Worm (Caenorhabditis elegans) whole organism, early embryonic: ENCODE results near the gene F59A1.18.

Experiments
- B0310.2 ChIP-seq: sonication (generic microtip); optimal IDR thresholded peaks from 2 replicates; lab custom pipeline; 2016; ENCODE audit warnings: mild to moderate bottlenecking, missing genetic modification characterization, missing compliant biosample characterization
- F13C5.2 ChIP-seq: sonication (generic microtip); optimal IDR thresholded peaks from 2 replicates; lab custom pipeline; 2017; ENCODE audit warnings: mild to moderate bottlenecking, missing genetic modification characterization, inconsistent platforms, missing compliant biosample characterization
- aly-1 ChIP-seq: sonication (generic microtip); optimal IDR thresholded peaks from 2 replicates; lab custom pipeline; 2016; ENCODE audit warnings: missing genetic modification characterization, missing compliant biosample characterization
- ama-1 ChIP-seq: fragments of 150-350 bp; optimal IDR thresholded peaks from 2 replicates; lab custom pipeline; 2014
- ceh-13 ChIP-seq: fragments of 200-800 bp; sonication (Bioruptor generic); optimal IDR thresholded peaks from 2 replicates; lab custom pipeline; 2018; ENCODE audit warnings: mild to moderate bottlenecking, missing genetic modification characterization, missing compliant biosample characterization
- ceh-36 ChIP-seq: sonication (generic microtip); optimal IDR thresholded peaks from 2 replicates; lab custom pipeline; 2016; ENCODE audit warnings: missing genetic modification characterization, inconsistent platforms, missing compliant biosample characterization
- ets-7 ChIP-seq: sonication (generic microtip); optimal IDR thresholded peaks from 2 replicates; lab custom pipeline; 2016; ENCODE audit warnings: missing genotype, missing genetic modification characterization, missing compliant biosample characterization
- flt-1 ChIP-seq: fragments of 200-800 bp; sonication (Bioruptor generic); IDR thresholded peaks from 2 replicates; pipeline ENCODE4 v1.3.6; 2022; ENCODE audit warnings: missing genetic modification characterization, missing compliant biosample characterization
- hmbx-1 ChIP-seq: sonication (generic microtip); optimal IDR thresholded peaks from 2 replicates; lab custom pipeline; 2016; ENCODE audit warnings: mild to moderate bottlenecking, missing genetic modification characterization, missing compliant biosample characterization
- hmg-4 ChIP-seq: fragments of 200-800 bp; sonication (Bioruptor generic); optimal IDR thresholded peaks from 2 replicates; lab custom pipeline; 2018; ENCODE audit warnings: mild to moderate bottlenecking, missing genetic modification characterization, missing compliant biosample characterization
- hnd-1 ChIP-seq: sonication (generic microtip); optimal IDR thresholded peaks from 2 replicates; lab custom pipeline; 2016; ENCODE audit warnings: missing genetic modification characterization, missing compliant biosample characterization
- pes-1 ChIP-seq: fragments of 200-800 bp; sonication (Bioruptor generic); IDR thresholded peaks from 2 replicates; pipeline ENCODE4 v1.3.6; 2022; ENCODE audit warnings: missing genetic modification reagents, missing genetic modification characterization, missing compliant biosample characterization
- scrt-1 ChIP-seq: fragments of 200-800 bp; sonication (Bioruptor generic); IDR thresholded peaks from 2 replicates; pipeline ENCODE4 v1.3.6; 2022; ENCODE audit warnings: missing genetic modification characterization, missing compliant biosample characterization
- sea-1 ChIP-seq: fragments of 200-800 bp; sonication (Bioruptor generic); conservative IDR thresholded peaks from 2 replicates; pipeline ENCODE4 v1.3.6; 2022; ENCODE audit warnings: missing genetic modification characterization, missing compliant biosample characterization
- tbx-11 ChIP-seq: fragments of 200-800 bp; sonication (Bioruptor generic); IDR thresholded peaks from 2 replicates; pipeline ENCODE4 v1.3.6; 2022; ENCODE audit warnings: missing genetic modification characterization, missing compliant biosample characterization
- tbx-37 ChIP-seq: fragments of 200-800 bp; sonication (Bioruptor generic); conservative IDR thresholded peaks from 2 replicates; pipeline ENCODE4 v1.3.6; 2022; ENCODE audit warnings: missing genetic modification reagents, missing genetic modification characterization, missing compliant biosample characterization
- tra-4 ChIP-seq: sonication (generic microtip); optimal IDR thresholded peaks from 2 replicates; lab custom pipeline; 2017; ENCODE audit warnings: missing genetic modification characterization, missing compliant biosample characterization

F59A1.18 gene

DNA sequence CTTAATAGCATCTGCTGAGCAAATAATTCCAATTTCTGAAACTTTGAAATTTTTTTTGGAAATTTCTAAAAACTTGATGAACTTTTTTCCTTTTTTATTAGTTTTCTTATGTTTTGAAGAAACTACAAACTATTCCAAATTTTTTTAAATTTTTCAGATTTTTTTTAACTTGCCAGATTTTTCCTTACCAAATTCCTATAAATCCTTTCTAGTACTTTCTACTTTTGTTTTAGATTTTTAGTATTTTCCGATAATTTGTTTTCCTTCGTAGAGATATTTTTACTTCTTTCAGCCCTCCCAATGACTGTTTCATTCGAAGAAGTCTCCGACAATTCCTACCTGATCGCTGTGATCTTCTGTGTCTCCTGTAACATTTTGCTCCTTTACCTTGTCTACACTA, 31.9 kb upstream of the F59A1.18 start, which contains the start of gene str-77:
TSS of gene str-77 (plus strand) at position 301 of the 400 bp plus-strand sequence.
- TF ChIP-seq sea-1 (GFP tag; lab: Robert Waterston, UW) (no peak), flt-1 (GFP tag; lab: Robert Waterston, UW) (no peak), tbx-11 (no peak), scrt-1 (GFP tag; lab: Robert Waterston, UW) (no peak)

DNA sequence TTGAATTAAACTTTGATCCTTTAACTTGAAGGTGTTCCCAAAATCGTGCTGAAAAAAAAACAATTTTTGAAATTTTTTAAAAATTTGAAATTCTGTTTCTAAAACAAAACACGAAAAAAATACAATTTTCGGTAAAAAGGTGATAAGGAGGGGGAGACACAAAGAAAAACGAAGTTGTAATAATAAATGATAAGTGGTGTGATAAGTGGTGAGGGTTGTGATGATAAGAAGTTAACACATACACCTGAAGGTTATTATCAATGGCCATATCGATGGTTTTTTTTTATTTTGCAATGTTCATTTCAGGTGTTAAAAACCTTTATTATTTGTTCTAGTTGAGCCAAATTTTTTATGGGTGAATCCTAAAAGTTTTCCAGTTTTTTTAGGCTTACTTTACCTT, 27.6 kb upstream of the F59A1.18 start, which contains the start of gene twk-33:
TSS of gene twk-33 (minus strand) at position 48 of the 400 bp plus-strand sequence.
- TF ChIP-seq hnd-1 (tag; lab: Kevin White, UChicago) (no peak), ceh-13 (no peak), tbx-37 (GFP tag; lab: Robert Waterston, UW) (no peak)

DNA sequence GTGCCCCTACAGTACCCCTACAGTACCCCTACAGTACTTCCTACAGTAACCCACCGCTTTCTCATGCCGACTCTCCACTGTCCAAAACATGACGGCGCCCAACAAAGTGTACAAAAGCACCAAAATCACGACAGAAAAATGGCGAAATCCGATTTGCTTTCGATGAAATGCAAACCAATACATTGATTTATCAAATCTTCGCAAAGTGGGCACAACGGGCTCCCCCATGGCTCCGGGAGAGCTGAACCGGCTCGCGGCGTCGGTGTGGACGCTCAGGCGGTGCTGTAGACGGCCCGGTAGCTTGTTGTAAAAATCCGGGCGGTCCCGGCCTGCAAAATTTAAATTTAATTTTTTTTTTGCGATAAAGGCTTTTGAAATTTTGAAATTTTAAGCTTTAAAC, 25.6 kb upstream of the F59A1.18 start:
- TF ChIP-seq tbx-11 (no peak), ama-1 (lab: Kevin White, UChicago) (no peak), aly-1 (tag; lab: Kevin White, UChicago) (no peak), hmg-4 (no peak), tbx-37 (GFP tag; lab: Robert Waterston, UW) (no peak), flt-1 (GFP tag; lab: Robert Waterston, UW) (no peak), F13C5.2 (tag; lab: Kevin White, UChicago) (no peak), B0310.2 (no peak), sea-1 (GFP tag; lab: Robert Waterston, UW) (no peak), scrt-1 (GFP tag; lab: Robert Waterston, UW) (no peak)

DNA sequence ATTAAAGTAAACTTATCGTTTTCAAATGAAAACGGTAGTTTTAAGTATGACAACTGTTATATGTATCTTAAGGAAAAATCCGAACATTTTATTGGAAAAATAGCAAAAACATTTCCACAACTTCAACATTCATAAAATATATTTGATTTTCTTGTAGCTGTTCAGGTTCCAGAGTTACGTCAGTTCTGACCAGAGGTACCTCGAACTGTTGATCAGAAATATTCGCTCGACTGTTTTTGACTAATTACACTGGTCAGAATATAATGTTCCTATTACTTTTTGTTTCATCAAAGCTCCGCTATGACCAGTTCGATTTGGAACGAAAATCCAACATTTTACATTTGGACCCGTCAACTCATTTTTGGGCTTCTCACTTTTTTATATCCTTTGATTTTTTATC, 20.3 kb upstream of the F59A1.18 start, which contains the start of gene srh-31:
TSS of gene srh-31 (plus strand) at position 301 of the 400 bp plus-strand sequence.
- no peak for TF ChIP-seq ets-7 (tag; lab: Kevin White, UChicago)
- TF ChIP-seq hnd-1 (tag; lab: Kevin White, UChicago): no peak
- no peak for TF ChIP-seq hmg-4
- TF ChIP-seq flt-1 (GFP tag; lab: Robert Waterston, UW): no peak
- TF ChIP-seq ceh-13: no peak
- TF ChIP-seq tra-4: no peak
- TF ChIP-seq F13C5.2 (tag; lab: Kevin White, UChicago): no peak
- TF ChIP-seq hmbx-1 (tag; lab: Kevin White, UChicago): no peak
- no peak for TF ChIP-seq tbx-37 (GFP tag; lab: Robert Waterston, UW)
- TF ChIP-seq sea-1 (GFP tag; lab: Robert Waterston, UW): no peak
- no peak for TF ChIP-seq B0310.2
- no peak for TF ChIP-seq tbx-11
- no peak for TF ChIP-seq ama-1 (lab: Kevin White, UChicago)

DNA sequence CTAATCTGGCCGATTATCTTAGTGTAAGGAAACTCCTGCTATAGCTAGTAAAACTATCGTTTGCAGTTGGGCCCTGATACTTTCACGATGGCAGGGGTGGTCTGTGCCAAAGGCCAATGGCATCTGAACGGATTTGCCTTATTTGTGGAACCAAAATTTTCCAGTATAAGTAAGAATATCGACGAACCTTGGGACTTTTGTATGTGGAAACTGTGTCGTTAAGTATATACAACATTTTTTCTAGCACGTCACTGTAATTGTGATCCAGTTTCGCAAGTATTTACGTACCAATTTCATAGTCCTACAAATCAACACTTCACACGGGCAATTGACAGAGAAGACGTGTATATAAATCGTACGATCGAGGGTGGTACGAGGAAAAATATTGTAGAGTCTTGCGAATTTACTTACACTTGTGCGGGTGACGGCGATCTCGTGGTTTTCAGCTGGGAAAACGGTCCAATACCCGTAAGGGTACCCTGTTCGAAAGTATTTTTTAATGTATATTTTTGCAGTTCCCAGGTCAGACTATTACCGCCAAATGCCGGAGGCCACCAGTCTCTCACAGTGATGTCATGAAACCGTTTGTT, 19.6 kb upstream of the F59A1.18 start:
- TF ChIP-seq B0310.2: no peak
- TF ChIP-seq aly-1 (tag; lab: Kevin White, UChicago): no peak
- TF ChIP-seq tbx-37 (GFP tag; lab: Robert Waterston, UW): no peak
- no peak for TF ChIP-seq sea-1 (GFP tag; lab: Robert Waterston, UW)
- TF ChIP-seq flt-1 (GFP tag; lab: Robert Waterston, UW): no peak
- no peak for TF ChIP-seq tra-4
- TF ChIP-seq F13C5.2 (tag; lab: Kevin White, UChicago): no peak
- TF ChIP-seq hmbx-1 (tag; lab: Kevin White, UChicago): no peak
- TF ChIP-seq ets-7 (tag; lab: Kevin White, UChicago): no peak
- TF ChIP-seq ama-1 (lab: Kevin White, UChicago): no peak
- TF ChIP-seq tbx-11: no peak
- TF ChIP-seq ceh-36 (tag; lab: Kevin White, UChicago): no peak
- no peak for TF ChIP-seq hnd-1 (tag; lab: Kevin White, UChicago)
- TF ChIP-seq ceh-13: no peak
- TF ChIP-seq scrt-1 (GFP tag; lab: Robert Waterston, UW): no peak
- TF ChIP-seq hmg-4: no peak
- no peak for TF ChIP-seq pes-1

DNA sequence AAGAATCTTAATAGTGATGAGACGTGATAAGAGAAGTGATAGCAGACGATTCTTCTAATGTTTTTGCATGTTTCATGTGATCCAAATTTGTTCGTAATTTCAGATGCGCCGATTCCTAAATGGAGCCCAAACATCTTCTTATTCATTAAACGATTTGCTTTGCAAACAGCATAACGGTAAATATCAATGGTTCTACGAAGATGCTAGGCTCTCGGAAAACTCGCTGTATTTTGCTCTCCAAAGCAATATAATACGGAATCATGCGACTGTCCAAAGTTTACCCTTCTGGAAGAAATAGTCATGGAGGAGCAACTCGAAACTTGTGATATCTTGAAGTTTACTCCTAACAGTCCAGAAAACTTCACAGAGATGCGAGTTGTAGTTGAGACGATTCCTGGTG, 19.1 kb upstream of the F59A1.18 start, which contains the start of gene W06D12.6:
TSS of gene W06D12.6 (plus strand) at position 301 of the 400 bp plus-strand sequence.
- TF ChIP-seq tbx-11: no peak
- no peak for TF ChIP-seq hmbx-1 (tag; lab: Kevin White, UChicago)
- no peak for TF ChIP-seq F13C5.2 (tag; lab: Kevin White, UChicago)
- TF ChIP-seq hmg-4: no peak
- TF ChIP-seq ceh-13: no peak
- TF ChIP-seq pes-1: no peak
- TF ChIP-seq scrt-1 (GFP tag; lab: Robert Waterston, UW): no peak
- TF ChIP-seq tra-4: no peak
- no peak for TF ChIP-seq ama-1 (lab: Kevin White, UChicago)
- no peak for TF ChIP-seq B0310.2
- TF ChIP-seq sea-1 (GFP tag; lab: Robert Waterston, UW): no peak
- no peak for TF ChIP-seq flt-1 (GFP tag; lab: Robert Waterston, UW)
- no peak for TF ChIP-seq ceh-36 (tag; lab: Kevin White, UChicago)
- no peak for TF ChIP-seq ets-7 (tag; lab: Kevin White, UChicago)
- no peak for TF ChIP-seq tbx-37 (GFP tag; lab: Robert Waterston, UW)
- TF ChIP-seq hnd-1 (tag; lab: Kevin White, UChicago): no peak
- TF ChIP-seq aly-1 (tag; lab: Kevin White, UChicago): no peak

DNA sequence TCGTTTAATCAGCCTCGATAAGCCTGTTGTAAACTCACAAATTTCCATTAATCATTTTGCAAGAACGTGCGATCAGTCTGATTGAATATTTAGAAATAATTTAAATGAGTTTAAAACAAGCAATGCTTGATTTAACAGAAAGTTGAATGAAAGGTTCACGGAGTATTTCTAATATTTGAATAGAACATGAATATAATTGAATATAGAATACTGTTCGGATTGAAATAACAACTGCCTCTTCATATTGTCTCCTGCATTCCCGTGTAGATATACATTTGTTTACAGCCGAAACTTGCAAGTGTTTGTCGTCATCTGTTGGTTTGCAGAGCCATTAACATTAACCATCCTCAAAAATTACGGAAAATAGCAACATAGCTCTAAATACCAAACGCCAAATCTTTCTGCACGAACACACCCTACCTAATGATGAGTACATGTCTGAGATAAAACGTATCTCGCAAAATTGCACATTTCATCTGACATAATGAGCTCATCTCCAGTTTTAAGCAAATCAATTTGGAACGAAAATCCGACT, 14.0 kb upstream of the F59A1.18 start, which contains the start of the genes Y26G10.5 and srh-32:
TSS of gene Y26G10.5 (minus strand) at position 101 of the 535 bp plus-strand sequence.
TSS of gene srh-32 (plus strand) at position 485 of the 535 bp plus-strand sequence.
- no peak for TF ChIP-seq ets-7 (tag; lab: Kevin White, UChicago)
- no peak for TF ChIP-seq ama-1 (lab: Kevin White, UChicago)
- no peak for TF ChIP-seq tbx-11
- no peak for TF ChIP-seq sea-1 (GFP tag; lab: Robert Waterston, UW)
- no peak for TF ChIP-seq tra-4
- TF ChIP-seq F13C5.2 (tag; lab: Kevin White, UChicago): no peak
- no peak for TF ChIP-seq ceh-13
- no peak for TF ChIP-seq aly-1 (tag; lab: Kevin White, UChicago)
- no peak for TF ChIP-seq ceh-36 (tag; lab: Kevin White, UChicago)
- TF ChIP-seq scrt-1 (GFP tag; lab: Robert Waterston, UW): no peak
